Worm (Caenorhabditis elegans): ENCODE measurements around the gene sft-4.

Gene sft-4

DNA sequence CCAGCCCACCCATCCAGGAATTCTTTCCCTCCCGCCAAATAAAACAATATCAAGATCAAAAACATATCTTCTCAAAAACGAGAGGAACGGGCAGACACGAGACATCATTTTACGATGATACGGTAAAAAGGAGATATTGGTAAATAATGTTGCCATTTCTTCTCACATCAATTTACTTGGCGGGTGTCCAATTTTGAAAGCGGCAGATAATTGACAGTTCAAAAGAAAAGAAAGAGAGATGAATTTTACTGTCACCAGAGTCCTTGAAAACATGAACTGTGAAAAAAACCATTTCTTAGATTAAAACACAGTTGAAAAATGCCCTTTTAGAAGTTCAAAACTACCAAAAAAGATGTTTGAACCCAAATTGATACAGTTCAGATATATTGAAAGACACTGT is 30.2 kb upstream of the sft-4 start (continued):
- TF ChIP-seq pax-3 (tag; optimal IDR thresholded peaks at IDR 0.05) (no peak), nhr-77 (tag; optimal IDR thresholded peaks at IDR 0.05) (no peak), irx-1 (tag; optimal IDR thresholded peaks at IDR 0.05) (no peak), nhr-12 (tag; optimal IDR thresholded peaks at IDR 0.05) (no peak), fkh-4 (tag; optimal IDR thresholded peaks at IDR 0.05; ENCODE audit: borderline replicate concordance) (no peak), nhr-84 (tag; optimal IDR thresholded peaks at IDR 0.05) (no peak), pag-3 (tag; optimal IDR thresholded peaks at IDR 0.05; ENCODE audit: borderline replicate concordance, insufficient read depth) (no peak), nhr-76 (tag; optimal IDR thresholded peaks at IDR 0.05) (no peak), isw-1 (GFP tag; IDR thresholded peaks at IDR 0.05) (no peak), mef-2 (tag; optimal IDR thresholded peaks at IDR 0.05) (no peak), mab-9 (GFP tag; IDR thresholded peaks at IDR 0.05) (no peak), C04F5.9 (tag; optimal IDR thresholded peaks at IDR 0.05) (no peak), elt-2 (tag; optimal IDR thresholded peaks at IDR 0.05) (no peak), aha-1 (tag; optimal IDR thresholded peaks at IDR 0.05) (no peak), fos-1 (tag; optimal IDR thresholded peaks at IDR 0.05) (no peak), dsc-1 (tag; optimal IDR thresholded peaks at IDR 0.05) (no peak), ama-1 (optimal IDR thresholded peaks at IDR 0.05) (no peak), aly-2 (tag; optimal IDR thresholded peaks at IDR 0.05) (no peak), nhr-20 (tag; optimal IDR thresholded peaks at IDR 0.05) (peak; percentile 39)

DNA sequence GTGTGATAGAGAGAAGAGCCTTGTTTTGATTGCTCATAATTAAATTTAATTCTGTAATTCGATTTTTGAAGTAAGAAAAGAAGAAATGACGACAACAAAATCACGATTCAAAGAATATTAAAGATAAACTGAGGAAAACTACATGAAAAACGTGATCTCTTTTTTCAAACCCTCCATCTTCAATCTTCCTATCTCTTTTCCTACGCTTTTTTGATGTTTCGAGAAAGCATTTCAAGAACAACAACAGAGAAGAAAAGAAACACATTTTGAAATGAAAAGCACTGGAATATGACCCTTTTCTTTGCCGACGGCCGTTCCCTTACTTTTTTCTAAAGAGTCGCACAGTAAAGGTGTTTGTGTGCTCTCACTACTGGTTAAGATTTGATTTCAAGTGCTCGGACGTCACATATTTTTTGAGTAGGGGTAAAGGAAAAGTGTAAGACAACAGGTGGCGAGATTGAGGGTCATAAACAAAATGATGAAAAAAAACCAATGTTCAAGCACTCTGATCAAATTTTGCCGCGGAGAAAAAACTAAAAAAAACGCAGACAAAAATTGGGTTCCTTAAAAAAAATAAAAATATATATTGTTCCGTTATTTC is 25.4 kb upstream of the sft-4 start, which contains the start of gene F13D11.3:
F13D11.3 (minus strand) TSS at position 51 of the 601 bp plus-strand sequence.
- peak; percentile 39 for TF ChIP-seq lin-14 (GFP tag; optimal IDR thresholded peaks at IDR 0.05)
- TF ChIP-seq aly-2 (tag; optimal IDR thresholded peaks at IDR 0.05) = no peak
- peak; percentile 44 for TF ChIP-seq nhr-71 (tag; optimal IDR thresholded peaks at IDR 0.05)
- TF ChIP-seq nhr-77 (tag; optimal IDR thresholded peaks at IDR 0.05) = no peak
- TF ChIP-seq fkh-10 (GFP tag; optimal IDR thresholded peaks at IDR 0.05) = no peak
- TF ChIP-seq lsy-2 (tag; optimal IDR thresholded peaks at IDR 0.05) = peak in 1 of 2 experiments; percentile 21
- peak; percentile 45 for TF ChIP-seq rnt-1 (tag; optimal IDR thresholded peaks at IDR 0.05)
- TF ChIP-seq nhr-20 (tag; optimal IDR thresholded peaks at IDR 0.05) = peak; percentile 9
- TF ChIP-seq dpl-1 (GFP tag; optimal IDR thresholded peaks at IDR 0.05) = no peak

DNA sequence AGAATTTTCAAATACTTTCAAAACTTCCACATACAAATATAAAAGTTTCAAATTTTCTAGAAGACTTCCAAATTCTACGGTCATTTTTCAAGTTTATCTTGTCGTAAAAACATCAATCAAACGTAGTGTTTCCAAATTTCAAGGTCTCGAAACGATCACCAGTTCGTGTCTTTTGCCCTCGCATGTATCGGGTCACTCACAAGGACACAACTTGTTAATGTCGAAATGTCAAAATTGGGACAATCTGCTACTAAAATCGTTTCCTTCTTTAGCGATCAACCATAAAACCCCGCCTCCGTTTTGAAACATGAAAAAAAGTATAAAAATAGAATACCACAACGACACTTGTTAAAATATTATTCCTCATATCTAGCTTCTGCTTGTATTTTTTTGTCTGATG is 23.0 kb upstream of the sft-4 start:
- TF ChIP-seq nhr-71 (tag; optimal IDR thresholded peaks at IDR 0.05) (peak; percentile 30), snu-23 (GFP tag; optimal IDR thresholded peaks at IDR 0.05) (peak; percentile 31), snpc-4 (tag; optimal IDR thresholded peaks at IDR 0.05) (no peak), C34B4.2 (tag; optimal IDR thresholded peaks at IDR 0.05) (no peak), mep-1 (tag; optimal IDR thresholded peaks at IDR 0.05) (peak; percentile 66), vab-15 (tag; optimal IDR thresholded peaks at IDR 0.05) (no peak), lin-14 (GFP tag; optimal IDR thresholded peaks at IDR 0.05) (peak; percentile 68), egl-13 (tag; optimal IDR thresholded peaks at IDR 0.05) (no peak), unc-86 (tag; optimal IDR thresholded peaks at IDR 0.05) (no peak), ztf-4 (tag; optimal IDR thresholded peaks at IDR 0.05) (peak; percentile 7), nhr-85 (tag) (peak; percentile 87), nhr-20 (tag; optimal IDR thresholded peaks at IDR 0.05) (peak; percentile 46), C16A3.4 (tag; optimal IDR thresholded peaks at IDR 0.05) (no peak)

DNA sequence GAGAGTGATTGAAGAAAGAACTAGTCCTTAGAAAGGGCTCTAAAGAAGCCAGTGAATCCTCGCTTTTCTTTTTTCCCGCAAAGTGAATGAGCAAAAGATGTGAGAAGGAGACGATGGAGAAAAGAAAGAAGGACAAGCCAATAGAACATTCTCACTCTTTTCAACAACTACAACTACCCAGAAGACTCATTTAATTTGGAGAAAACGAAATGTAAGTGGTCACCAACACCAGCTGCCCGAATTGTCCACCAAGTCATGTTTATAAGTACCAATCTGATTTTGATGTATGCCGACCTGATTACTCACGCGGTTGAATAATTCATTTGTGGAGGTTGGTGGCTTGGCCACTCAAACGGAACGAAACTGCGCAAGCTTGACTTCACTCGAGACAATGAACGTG is 22.1 kb upstream of the sft-4 start:
- TF ChIP-seq ces-1 (GFP tag; optimal IDR thresholded peaks at IDR 0.05) = no peak
- peak; percentile 41 for TF ChIP-seq lin-14 (GFP tag; optimal IDR thresholded peaks at IDR 0.05)
- TF ChIP-seq unc-86 (tag; optimal IDR thresholded peaks at IDR 0.05) = peak; percentile 39
